Worm (Caenorhabditis elegans) whole organism, late embryonic: ENCODE data around the gene K07E8.6.

Experiments
- ama-1 ChIP-seq: fragments of 150-350 bp; optimal IDR thresholded peaks from 2 replicates; lab custom pipeline; 2014
- elt-2 ChIP-seq: sonication (generic microtip); optimal IDR thresholded peaks from 2 replicates; lab custom pipeline; 2016; ENCODE audit warnings: missing genetic modification reagents, missing genetic modification characterization, missing compliant biosample characterization
- fkh-10 ChIP-seq: fragments of 150-350 bp; optimal IDR thresholded peaks from 2 replicates; lab custom pipeline; 2014; ENCODE audit warnings: missing biosample characterization, missing genetic modification reagents, missing genetic modification characterization
- syd-9 ChIP-seq: sonication (generic microtip); optimal IDR thresholded peaks from 2 replicates; lab custom pipeline; 2016; ENCODE audit warnings: mild to moderate bottlenecking, missing genetic modification characterization, moderate library complexity, missing compliant biosample characterization
- unc-42 ChIP-seq: sonication (generic microtip); optimal IDR thresholded peaks from 2 replicates; lab custom pipeline; 2016; ENCODE audit warnings: missing genotype, missing genetic modification characterization, missing compliant biosample characterization

DNA sequence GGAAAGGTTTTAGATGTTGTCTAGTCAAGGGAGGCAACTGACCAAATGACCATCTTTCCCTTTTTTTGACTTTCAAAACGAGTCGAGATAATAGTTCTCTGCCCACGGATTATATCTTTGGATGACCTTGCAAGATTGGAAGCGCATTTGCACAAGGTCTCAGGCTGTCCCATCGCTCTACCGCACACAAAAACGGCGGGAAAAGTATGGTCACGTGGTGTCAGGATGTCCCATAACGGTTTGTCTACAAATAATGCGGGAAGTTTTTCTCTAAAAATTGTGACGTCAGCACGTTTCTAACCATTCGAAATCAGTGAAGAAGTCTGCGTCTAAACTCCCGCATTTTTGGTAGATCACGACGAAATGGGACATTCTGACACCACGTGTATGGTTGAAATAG, 31.0 kb downstream of the K07E8.6 start, which contains the start of gene W04H10.6:
- TF ChIP-seq elt-2 (tag; lab: Kevin White, UChicago): no peak
- no peak for TF ChIP-seq ama-1 (lab: Kevin White, UChicago)
- TF ChIP-seq syd-9: no peak
- TF ChIP-seq unc-42 (tag; lab: Kevin White, UChicago): no peak
- no peak for TF ChIP-seq fkh-10
